Worm (Caenorhabditis elegans) whole organism, L1 larva: ENCODE measurements around the gene Y70C5B.2.

Experiments
- alr-1 ChIP-seq: fragments of 200-800 bp; sonication (Bioruptor generic); optimal IDR thresholded peaks from 2 replicates; lab custom pipeline; 2018; ENCODE audit warnings: borderline replicate concordance, mild to moderate bottlenecking, missing genetic modification characterization, missing compliant biosample characterization
- ceh-63 ChIP-seq: fragments of 200-800 bp; sonication (Bioruptor generic); optimal IDR thresholded peaks from 2 replicates; lab custom pipeline; 2018; ENCODE audit warnings: mild to moderate bottlenecking, missing genetic modification characterization, missing compliant biosample characterization
- ceh-8 ChIP-seq: fragments of 200-800 bp; sonication (Bioruptor generic); optimal IDR thresholded peaks from 2 replicates; lab custom pipeline; 2018; ENCODE audit warnings: mild to moderate bottlenecking, missing genetic modification characterization, moderate library complexity, missing compliant biosample characterization
- ceh-88 ChIP-seq: fragments of 200-800 bp; sonication (Bioruptor generic); IDR thresholded peaks from 2 replicates; pipeline ENCODE4 v1.3.6; 2022; ENCODE audit warnings: missing genetic modification characterization, missing compliant biosample characterization
- efl-1 ChIP-seq, 4 experiments: fragments of 150-350 bp; optimal IDR thresholded peaks in 3 of 4; peaks in 1 of 4; 1 replicate in 1 of 4; 2 replicates in 3 of 4; lab custom pipeline; 2014; ENCODE audit warnings: missing biosample characterization in 2 of 4, missing genetic modification characterization in 2 of 4, missing genetic modification reagents in 2 of 4
- elt-2 ChIP-seq: sonication (generic microtip); optimal IDR thresholded peaks from 2 replicates; lab custom pipeline; 2016; ENCODE audit warnings: missing genetic modification characterization, mild to moderate bottlenecking, inconsistent platforms, missing compliant biosample characterization, missing genetic modification reagents
- fos-1 ChIP-seq: fragments of 150-350 bp; optimal IDR thresholded peaks from 2 replicates; lab custom pipeline; 2014; ENCODE audit warnings: missing biosample characterization, missing genetic modification characterization
- hlh-17 ChIP-seq: fragments of 200-800 bp; sonication (Bioruptor generic); optimal IDR thresholded peaks from 2 replicates; lab custom pipeline; 2018; ENCODE audit warnings: missing genetic modification characterization, mild to moderate bottlenecking, missing compliant biosample characterization, moderate library complexity, borderline replicate concordance
- jun-1 ChIP-seq: fragments of 150-350 bp; optimal IDR thresholded peaks from 2 replicates; lab custom pipeline; 2014; ENCODE audit warnings: missing biosample characterization, missing genetic modification reagents, missing genetic modification characterization
- lin-14 ChIP-seq: fragments of 200-800 bp; sonication (Bioruptor generic); optimal IDR thresholded peaks from 2 replicates; lab custom pipeline; 2018; ENCODE audit warnings: mild to moderate bottlenecking, missing genetic modification characterization, moderate library complexity, missing compliant biosample characterization
- lin-35 ChIP-seq, 2 experiments: fragments of 150-350 bp; optimal IDR thresholded peaks; 2 replicates each; lab custom pipeline; 2014; ENCODE audit warnings: missing biosample characterization in 2 of 2, missing genetic modification characterization in 2 of 2, missing genetic modification reagents in 2 of 2
- nhr-20 ChIP-seq: sonication (generic microtip); optimal IDR thresholded peaks from 2 replicates; lab custom pipeline; 2016; ENCODE audit warnings: mild to moderate bottlenecking, missing genetic modification characterization, missing compliant biosample characterization
- pax-3 ChIP-seq: fragments of 200-800 bp; sonication (Bioruptor generic); optimal IDR thresholded peaks from 2 replicates; lab custom pipeline; 2018; ENCODE audit warnings: mild to moderate bottlenecking, missing genetic modification characterization, moderate library complexity, missing compliant biosample characterization
- snu-23 ChIP-seq: sonication (generic microtip); optimal IDR thresholded peaks from 2 replicates; lab custom pipeline; 2016; ENCODE audit warnings: missing genetic modification characterization, missing compliant biosample characterization
- sptf-1 ChIP-seq: fragments of 150-350 bp; optimal IDR thresholded peaks from 2 replicates; lab custom pipeline; 2014; ENCODE audit warnings: missing biosample characterization, missing genetic modification characterization
- sup-37 ChIP-seq: fragments of 200-800 bp; sonication (Bioruptor generic); optimal IDR thresholded peaks from 2 replicates; lab custom pipeline; 2018; ENCODE audit warnings: mild to moderate bottlenecking, missing genetic modification characterization, missing compliant biosample characterization
- unc-30 ChIP-seq: sonication (generic microtip); optimal IDR thresholded peaks from 2 replicates; lab custom pipeline; 2017; ENCODE audit warnings: missing biosample characterization, missing genetic modification characterization
- unc-62 ChIP-seq: fragments of 150-350 bp; optimal IDR thresholded peaks from 2 replicates; lab custom pipeline; 2014; ENCODE audit warnings: missing biosample characterization, missing genetic modification reagents, missing genetic modification characterization
- zip-4 ChIP-seq: fragments of 200-800 bp; sonication (Bioruptor generic); optimal IDR thresholded peaks from 2 replicates; lab custom pipeline; 2018; ENCODE audit warnings: mild to moderate bottlenecking, missing genetic modification characterization, moderate library complexity, missing compliant biosample characterization

Y70C5B.2 gene

DNA sequence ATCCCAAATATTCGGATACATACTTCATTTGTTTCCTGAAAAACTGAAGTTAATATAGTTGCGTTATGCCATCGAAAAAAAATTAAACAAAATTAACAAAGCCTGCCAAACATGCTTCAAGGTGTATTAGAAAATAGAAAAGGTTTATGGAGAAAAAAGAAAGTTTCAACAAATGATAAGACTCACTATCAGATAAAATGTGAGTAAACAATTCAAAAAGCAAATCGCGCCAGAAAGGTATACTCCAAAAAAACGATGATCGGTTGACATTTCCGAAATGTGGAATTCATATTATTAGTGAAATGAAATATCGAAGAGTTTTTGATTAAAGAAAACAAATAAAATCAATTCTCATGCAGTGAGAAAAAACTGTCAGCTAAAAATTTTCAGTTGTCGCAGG, 39.8 kb downstream of the Y70C5B.2 start, which contains the start of gene Y70C5A.3:
Y70C5A.3 (minus strand) TSS at position 50 of the 400 bp plus-strand sequence.
- TF ChIP-seq nhr-20 (tag; lab: Kevin White, UChicago) (no peak), sptf-1 (tag; lab: Kevin White, UChicago) (no peak), elt-2 (tag; lab: Kevin White, UChicago) (peak; percentile 1), ceh-63 (GFP tag; lab: Kevin White, UChicago) (no peak), ceh-8 (GFP tag; lab: Kevin White, UChicago) (no peak)

DNA sequence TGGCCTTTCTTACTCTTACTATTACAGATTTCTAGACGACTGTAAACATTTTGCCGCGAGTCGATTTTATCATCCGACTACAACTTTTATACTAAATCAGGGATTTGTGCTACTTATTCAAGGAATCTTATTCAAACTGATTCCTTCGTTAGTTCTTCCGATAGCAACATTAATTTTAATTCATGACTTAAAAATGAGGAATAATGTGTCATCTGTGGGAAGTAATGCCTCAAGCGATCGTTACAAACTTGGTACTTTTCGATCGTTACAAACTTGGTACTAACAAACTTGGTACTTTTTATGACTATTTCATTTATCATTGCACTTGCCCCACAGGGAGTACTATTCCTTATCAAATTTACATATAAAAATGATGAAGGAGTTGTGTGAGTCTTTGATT, 43.3 kb downstream of the Y70C5B.2 start, which contains the start of gene Y70C5A.4:
Y70C5A.4 (plus strand) TSS at position 301 of the 400 bp plus-strand sequence.
- TF ChIP-seq zip-4, result no peak
- TF ChIP-seq ceh-88 (GFP tag; lab: Robert Waterston, UW), result no peak
- TF ChIP-seq fos-1 (tag; lab: Kevin White, UChicago), result no peak
- TF ChIP-seq unc-30 (tag; lab: Kevin White, UChicago), result no peak
- no peak for TF ChIP-seq hlh-17 (GFP tag; lab: Kevin White, UChicago)
- TF ChIP-seq alr-1 (tag; lab: Kevin White, UChicago), result no peak
- TF ChIP-seq elt-2 (tag; lab: Kevin White, UChicago), result no peak
- TF ChIP-seq, all 84 proteins: peak for 0

DNA sequence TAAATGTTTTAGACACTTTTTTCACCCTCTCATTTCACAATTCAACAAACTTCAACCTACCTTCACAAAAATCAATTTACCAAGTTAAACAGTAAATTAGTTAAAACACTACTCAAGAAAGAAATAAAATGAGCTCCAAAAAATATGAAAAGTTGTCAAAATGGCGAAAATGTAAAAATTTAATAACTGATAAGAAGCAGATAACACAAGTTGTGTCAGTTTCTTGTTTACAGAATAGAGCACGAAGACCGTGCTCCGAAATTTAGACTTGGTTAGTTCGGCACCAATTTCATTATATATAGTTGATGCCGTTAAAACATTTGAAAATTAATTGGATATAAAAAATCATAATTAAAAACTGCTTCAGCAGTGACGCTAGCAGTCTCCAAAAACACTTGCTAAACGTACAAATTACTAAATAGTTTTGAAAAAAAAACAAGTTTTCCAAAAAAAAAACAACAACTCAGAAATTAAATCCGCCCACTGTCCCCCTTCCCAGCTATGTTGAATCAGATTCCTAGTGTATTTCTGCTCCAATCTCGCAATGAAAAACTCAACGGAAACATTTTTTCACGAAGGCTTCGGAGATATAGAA, 49.8 kb downstream of the Y70C5B.2 start, which contains the start of gene srw-54:
srw-54 (plus strand) TSS at position 545 of the 595 bp plus-strand sequence.
- no peak for TF ChIP-seq pax-3 (tag; lab: Kevin White, UChicago)
- TF ChIP-seq efl-1 (optimal IDR thresholded peaks at IDR 0.05; lab: Kevin White, UChicago), result no peak
- peak in 1 of 2 experiments; percentile 39 for TF ChIP-seq efl-1 (GFP tag; optimal IDR thresholded peaks at IDR 0.05 in 1 of 2; lab: Kevin White, UChicago)
- peak; percentile 57 for TF ChIP-seq elt-2 (tag; lab: Kevin White, UChicago)
- no peak for TF ChIP-seq fos-1 (tag; lab: Kevin White, UChicago)
- TF ChIP-seq snu-23 (GFP tag; lab: Kevin White, UChicago), result no peak

DNA sequence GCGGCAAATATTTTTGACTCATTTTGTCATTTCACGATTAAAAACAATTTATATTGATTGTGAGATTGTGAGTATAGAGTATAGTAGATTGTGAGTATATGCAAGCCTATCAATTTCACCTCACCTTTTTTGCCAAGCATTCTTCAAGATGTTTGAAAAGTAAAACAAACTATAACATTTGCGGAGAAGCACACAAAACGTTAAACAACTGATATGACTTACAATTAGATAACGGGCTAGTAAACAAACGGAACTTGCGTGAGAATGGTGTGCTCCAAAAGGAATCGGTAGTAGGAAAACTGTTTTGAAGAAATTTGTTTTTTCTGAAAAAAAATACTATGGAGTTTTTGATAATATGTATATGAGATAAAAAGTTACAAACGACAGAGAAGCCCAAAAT, 50.6 kb downstream of the Y70C5B.2 start:
- TF ChIP-seq jun-1 (tag; lab: Kevin White, UChicago) (peak; percentile 46), lin-35 (GFP tag; optimal IDR thresholded peaks at IDR 0.05; lab: Kevin White, UChicago) (peak in 1 of 2 experiments; percentile 4), unc-62 (no peak), elt-2 (tag; lab: Kevin White, UChicago) (peak; percentile 81)

DNA sequence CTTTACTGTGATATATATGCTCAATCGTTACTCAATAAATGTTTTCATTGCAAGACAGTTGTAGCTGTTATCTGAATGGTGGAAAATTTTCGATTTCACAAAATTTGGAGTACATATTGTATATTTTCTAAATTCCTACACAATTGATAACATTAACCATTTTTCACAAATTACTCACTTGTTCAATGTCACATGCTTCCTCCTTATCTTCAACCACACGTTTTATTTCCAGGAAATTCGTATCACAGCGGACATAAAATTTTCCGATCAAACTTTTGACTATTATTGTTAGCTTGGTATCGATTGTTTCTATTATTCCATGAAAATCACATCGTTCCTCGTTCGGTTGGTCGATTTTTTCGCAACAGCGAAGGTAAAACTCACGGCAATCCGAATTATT, 52.2 kb downstream of the Y70C5B.2 start:
- TF ChIP-seq lin-14 (GFP tag; lab: Kevin White, UChicago) (no peak), jun-1 (tag; lab: Kevin White, UChicago) (peak; percentile 42), elt-2 (tag; lab: Kevin White, UChicago) (peak; percentile 73), sup-37 (GFP tag; lab: Kevin White, UChicago) (no peak)
